Fruit fly (Drosophila melanogaster) whole organism, embryonic: ENCODE measurements around the gene CG14309.

ENCODE experiments used
- Abd-B ChIP-seq: fragments of 200-800 bp; sonication (Bioruptor generic); optimal IDR thresholded peaks from 2 replicates; lab custom pipeline; 2018; ENCODE audit warnings: missing biosample characterization, mild to moderate bottlenecking, missing genetic modification characterization, moderate library complexity
- CG10565 ChIP-seq: fragments of 200-800 bp; sonication (Bioruptor generic); optimal IDR thresholded peaks from 3 replicates; lab custom pipeline; 2016; ENCODE audit warnings: missing biosample characterization, mild to moderate bottlenecking, missing genetic modification characterization
- CG13123 ChIP-seq: fragments of 200-800 bp; sonication (Bioruptor generic); optimal IDR thresholded peaks from 2 replicates; lab custom pipeline; 2016; ENCODE audit warnings: missing biosample characterization, missing genetic modification characterization
- CG15073 ChIP-seq: fragments of 200-800 bp; sonication (Bioruptor generic); optimal IDR thresholded peaks from 2 replicates; lab custom pipeline; 2016; ENCODE audit warnings: missing biosample characterization, missing genetic modification characterization
- CG1602 ChIP-seq: fragments of 200-800 bp; sonication (Bioruptor generic); optimal IDR thresholded peaks from 3 replicates; lab custom pipeline; 2016; ENCODE audit warnings: missing biosample characterization, missing genetic modification characterization
- CG1603 ChIP-seq: fragments of 200-800 bp; sonication (Bioruptor generic); optimal IDR thresholded peaks from 2 replicates; lab custom pipeline; 2019; ENCODE audit warnings: missing biosample characterization, mild to moderate bottlenecking, missing genetic modification characterization, moderate library complexity
- CG16863 ChIP-seq: fragments of 200-800 bp; sonication (Bioruptor generic); optimal IDR thresholded peaks from 3 replicates; lab custom pipeline; 2016; ENCODE audit warnings: missing biosample characterization, missing genetic modification characterization
- CG1792 ChIP-seq: fragments of 200-800 bp; sonication (Bioruptor generic); optimal IDR thresholded peaks from 2 replicates; lab custom pipeline; 2016; ENCODE audit warnings: missing biosample characterization, missing genetic modification characterization
- CG18262 ChIP-seq: fragments of 200-800 bp; optimal IDR thresholded peaks from 3 replicates; lab custom pipeline; 2019; ENCODE audit warnings: missing biosample characterization, mild to moderate bottlenecking, missing genetic modification characterization, moderate library complexity
- CG2202 ChIP-seq: fragments of 200-800 bp; sonication (Bioruptor generic); optimal IDR thresholded peaks from 2 replicates; lab custom pipeline; 2018; ENCODE audit warnings: missing biosample characterization, mild to moderate bottlenecking, missing genetic modification characterization
- CG2678 ChIP-seq: fragments of 200-800 bp; sonication (Bioruptor generic); optimal IDR thresholded peaks from 3 replicates; lab custom pipeline; 2019; ENCODE audit warnings: missing biosample characterization, mild to moderate bottlenecking, missing genetic modification characterization, moderate library complexity
- CG2712 ChIP-seq: fragments of 200-800 bp; optimal IDR thresholded peaks from 3 replicates; lab custom pipeline; 2019; ENCODE audit warnings: missing biosample characterization, mild to moderate bottlenecking, missing genetic modification characterization, moderate library complexity
- CG31441 ChIP-seq: fragments of 200-800 bp; sonication (Bioruptor generic); IDR thresholded peaks from 2 replicates; pipeline ENCODE4 v1.3.6; 2022; ENCODE audit warnings: missing biosample characterization, missing genetic modification characterization
- CG4707 ChIP-seq: fragments of 200-800 bp; sonication (Bioruptor generic); optimal IDR thresholded peaks from 2 replicates; lab custom pipeline; 2018; ENCODE audit warnings: missing biosample characterization, mild to moderate bottlenecking, missing genetic modification characterization, moderate library complexity
- CG5953 ChIP-seq: fragments of 200-800 bp; sonication (Bioruptor generic); IDR thresholded peaks from 2 replicates; pipeline ENCODE4 v1.3.6; 2022; ENCODE audit warnings: missing biosample characterization, missing genetic modification characterization
- CG6654 ChIP-seq: fragments of 200-800 bp; sonication (Bioruptor generic); optimal IDR thresholded peaks from 2 replicates; lab custom pipeline; 2017; ENCODE audit warnings: missing biosample characterization, mild to moderate bottlenecking, missing genetic modification characterization
- CG6854 ChIP-seq: fragments of 200-800 bp; sonication (Bioruptor generic); optimal IDR thresholded peaks from 3 replicates; lab custom pipeline; 2017; ENCODE audit warnings: missing biosample characterization, mild to moderate bottlenecking, missing genetic modification characterization
- CG8089 ChIP-seq: fragments of 200-800 bp; sonication (Bioruptor generic); optimal IDR thresholded peaks from 3 replicates; lab custom pipeline; 2016; ENCODE audit warnings: missing biosample characterization, missing genetic modification characterization
- CG8359 ChIP-seq: fragments of 200-800 bp; sonication (Bioruptor generic); optimal IDR thresholded peaks from 2 replicates; lab custom pipeline; 2017; ENCODE audit warnings: missing biosample characterization, mild to moderate bottlenecking, missing genetic modification characterization, borderline replicate concordance
- CG8765 ChIP-seq: fragments of 200-800 bp; sonication (Bioruptor generic); IDR thresholded peaks from 2 replicates; pipeline ENCODE4 v1.3.6; 2022; ENCODE audit warnings: missing biosample characterization, missing genetic modification characterization
- CG9215 ChIP-seq: fragments of 200-800 bp; sonication (Bioruptor generic); IDR thresholded peaks from 2 replicates; pipeline ENCODE4 v1.3.6; 2022; ENCODE audit warnings: missing biosample characterization, missing genetic modification characterization
- CG9932 ChIP-seq: fragments of 200-800 bp; sonication (Bioruptor generic); IDR thresholded peaks from 2 replicates; pipeline ENCODE4 v1.3.6; 2022; ENCODE audit warnings: missing biosample characterization, missing genetic modification characterization
- Dll ChIP-seq: fragments of 200-800 bp; sonication (Bioruptor generic); IDR thresholded peaks from 4 replicates; pipeline ENCODE4 v1.3.6; 2022; ENCODE audit warnings: missing biosample characterization, missing genetic modification characterization; ENCODE audit not compliant: partially characterized antibody
- Doc2 ChIP-seq: fragments of 200-800 bp; sonication (Bioruptor generic); IDR thresholded peaks from 2 replicates; pipeline ENCODE4 v1.3.6; 2022; ENCODE audit warnings: missing biosample characterization, missing genetic modification characterization
- Fer2 ChIP-seq: fragments of 200-800 bp; sonication (Bioruptor generic); optimal IDR thresholded peaks from 2 replicates; lab custom pipeline; 2018; ENCODE audit warnings: missing biosample characterization, mild to moderate bottlenecking, missing genetic modification characterization, moderate library complexity
- Kr ChIP-seq: fragments of 200-800 bp; sonication (Bioruptor generic); optimal IDR thresholded peaks from 2 replicates; lab custom pipeline; 2017; ENCODE audit warnings: missing biosample characterization, mild to moderate bottlenecking, missing genetic modification characterization
- Mes4 ChIP-seq: fragments of 200-800 bp; sonication (Bioruptor generic); optimal IDR thresholded peaks from 2 replicates; lab custom pipeline; 2016; ENCODE audit warnings: missing biosample characterization, missing genetic modification characterization
- Ravus ChIP-seq: fragments of 200-800 bp; sonication (Bioruptor generic); IDR thresholded peaks from 2 replicates; pipeline ENCODE4 v1.3.6; 2022; ENCODE audit warnings: missing biosample characterization, missing genetic modification characterization
- Rfx ChIP-seq: fragments of 200-800 bp; sonication (Bioruptor generic); IDR thresholded peaks from 2 replicates; pipeline ENCODE4 v1.3.6; 2022; ENCODE audit warnings: missing biosample characterization, missing genetic modification characterization
- Rx ChIP-seq: fragments of 200-800 bp; sonication (Bioruptor generic); IDR thresholded peaks from 2 replicates; pipeline ENCODE4 v1.3.6; 2022; ENCODE audit warnings: missing biosample characterization, missing genetic modification characterization
- Tbp ChIP-seq: fragments of >200 bp; optimal IDR thresholded peaks from 2 replicates; lab custom pipeline; 2018; ENCODE audit warnings: missing biosample characterization, missing genetic modification characterization
- Xbp1 ChIP-seq: fragments of 200-800 bp; sonication (Bioruptor generic); optimal IDR thresholded peaks from 3 replicates; lab custom pipeline; 2016; ENCODE audit warnings: missing biosample characterization, mild to moderate bottlenecking, missing genetic modification characterization
- YL-1 ChIP-seq: fragments of 200-800 bp; sonication (Bioruptor generic); optimal IDR thresholded peaks from 3 replicates; lab custom pipeline; 2017; ENCODE audit warnings: missing biosample characterization, mild to moderate bottlenecking, missing genetic modification characterization
- bowl ChIP-seq: fragments of 200-800 bp; sonication (Bioruptor generic); IDR thresholded peaks from 2 replicates; pipeline ENCODE4 v1.3.6; 2022; ENCODE audit warnings: missing biosample characterization, missing genetic modification characterization
- cas ChIP-seq: fragments of 200-800 bp; sonication (Bioruptor generic); IDR thresholded peaks from 2 replicates; pipeline ENCODE4 v1.3.6; 2022; ENCODE audit warnings: missing biosample characterization, missing genetic modification characterization
- corto ChIP-seq: fragments of 200-800 bp; sonication (Bioruptor generic); optimal IDR thresholded peaks from 2 replicates; lab custom pipeline; 2016; ENCODE audit warnings: missing biosample characterization, mild to moderate bottlenecking, missing genetic modification characterization, moderate library complexity
- cwo ChIP-seq: fragments of 200-800 bp; sonication (Bioruptor generic); optimal IDR thresholded peaks from 3 replicates; lab custom pipeline; 2017; ENCODE audit warnings: missing biosample characterization, missing genetic modification characterization, mild to moderate bottlenecking, moderate library complexity, missing genetic modification reagents
- gem ChIP-seq: fragments of 200-800 bp; sonication (Bioruptor generic); optimal IDR thresholded peaks from 2 replicates; lab custom pipeline; 2019; ENCODE audit warnings: missing biosample characterization, mild to moderate bottlenecking, missing genetic modification characterization, moderate library complexity
- gro ChIP-seq: fragments of 200-800 bp; sonication (Bioruptor generic); optimal IDR thresholded peaks from 2 replicates; lab custom pipeline; 2016; ENCODE audit warnings: missing biosample characterization, missing genetic modification characterization
- gsb-n ChIP-seq: fragments of 200-800 bp; sonication (Bioruptor generic); optimal IDR thresholded peaks from 3 replicates; lab custom pipeline; 2018; ENCODE audit warnings: missing biosample characterization, mild to moderate bottlenecking, missing genetic modification characterization
- gt ChIP-seq: fragments of 200-800 bp; sonication (Bioruptor generic); IDR thresholded peaks from 2 replicates; pipeline ENCODE4 v1.3.6; 2022; ENCODE audit warnings: missing biosample characterization, missing genetic modification characterization
- lab ChIP-seq: fragments of 200-800 bp; sonication (Bioruptor generic); optimal IDR thresholded peaks from 3 replicates; lab custom pipeline; 2017; ENCODE audit warnings: missing biosample characterization, missing genetic modification characterization, mild to moderate bottlenecking, moderate library complexity, missing genetic modification reagents
- luna ChIP-seq: fragments of 200-800 bp; sonication (Bioruptor generic); optimal IDR thresholded peaks from 2 replicates; lab custom pipeline; 2016; ENCODE audit warnings: missing biosample characterization, missing genetic modification characterization
- nmo ChIP-seq: fragments of 200-800 bp; sonication (Bioruptor generic); optimal IDR thresholded peaks from 2 replicates; lab custom pipeline; 2018; ENCODE audit warnings: missing biosample characterization, mild to moderate bottlenecking, missing genetic modification characterization, moderate library complexity
- rib ChIP-seq: fragments of 200-800 bp; sonication (Bioruptor generic); IDR thresholded peaks from 2 replicates; pipeline ENCODE4 v1.3.6; 2022; ENCODE audit warnings: missing biosample characterization, missing genetic modification characterization
- salm ChIP-seq: fragments of 200-800 bp; sonication (Bioruptor generic); optimal IDR thresholded peaks from 2 replicates; lab custom pipeline; 2018; ENCODE audit warnings: missing biosample characterization, mild to moderate bottlenecking, missing genetic modification characterization
- scrt ChIP-seq: fragments of 200-800 bp; sonication (Bioruptor generic); optimal IDR thresholded peaks from 2 replicates; lab custom pipeline; 2018; ENCODE audit warnings: missing biosample characterization, mild to moderate bottlenecking, missing genetic modification characterization, moderate library complexity
- sob ChIP-seq: fragments of 200-800 bp; sonication (Bioruptor generic); IDR thresholded peaks from 2 replicates; pipeline ENCODE4 v1.3.6; 2022; ENCODE audit warnings: missing biosample characterization, missing genetic modification characterization
- zf30C ChIP-seq: fragments of 200-800 bp; sonication (Bioruptor generic); optimal IDR thresholded peaks from 3 replicates; lab custom pipeline; 2018; ENCODE audit warnings: missing biosample characterization, mild to moderate bottlenecking, missing genetic modification characterization

The CG14309 gene

DNA sequence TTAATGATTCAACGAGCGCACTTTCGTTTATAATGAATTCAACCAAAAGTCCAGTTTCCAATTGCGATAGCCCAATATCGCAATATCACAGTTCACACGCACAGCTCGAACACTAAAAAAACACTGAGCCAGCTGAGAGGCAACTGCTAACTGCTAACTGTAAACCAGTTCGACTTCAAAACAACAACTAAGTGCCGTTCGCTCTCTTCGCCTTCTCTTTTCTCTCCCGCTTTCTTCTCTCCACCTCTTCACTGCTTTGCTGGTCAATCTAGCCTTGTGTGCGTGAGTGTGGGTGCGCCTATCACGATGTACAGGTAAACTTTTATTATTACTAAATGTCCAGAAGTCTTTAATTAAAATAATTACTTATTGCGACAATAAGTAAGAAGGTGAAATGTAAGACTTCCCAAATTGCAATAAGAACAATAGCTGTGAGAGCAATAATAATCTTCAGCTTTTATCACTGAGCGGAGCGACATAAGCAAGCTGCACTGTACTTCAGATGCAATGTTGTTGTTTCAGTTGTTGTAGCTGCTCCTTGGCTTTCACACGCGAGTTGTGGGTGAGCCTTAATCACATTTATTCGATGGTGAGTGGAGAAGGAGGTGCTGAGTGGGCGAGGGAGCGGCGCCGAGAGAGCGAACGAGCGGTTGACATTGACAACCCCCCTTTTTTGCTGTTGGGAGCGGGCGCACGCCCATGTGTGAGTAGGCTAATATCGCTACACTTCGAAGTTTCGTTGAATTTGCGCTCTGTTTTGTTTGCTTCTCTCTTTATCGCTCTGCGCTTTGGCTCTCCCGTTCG lies 12.1 kb upstream of the CG14309 start, which contains the start of gene Vti1b (continued):
- peak; percentile 89 for TF ChIP-seq scrt (GFP tag; lab: Kevin White, UChicago)
- peak; percentile 82 for TF ChIP-seq Ravus (GFP tag; lab: Robert Waterston, UW)
- peak; percentile 97 for TF ChIP-seq CG2712 (tag; lab: Kevin White, UChicago)
- 0 out of 4 replicates have a peak, but pooled peaks have one; percentile 29 for TF ChIP-seq Dll (GFP tag; lab: Robert Waterston, UW)
- TF ChIP-seq bowl = peak; percentile 81
- peak; percentile 73 for TF ChIP-seq Fer2
- TF ChIP-seq CG2202 = peak; percentile 94
- peak; percentile 84 for TF ChIP-seq CG8359 (GFP tag; lab: Kevin White, UChicago)
- peak; percentile 75 for TF ChIP-seq corto
- peak; percentile 97 for TF ChIP-seq lab (GFP tag; lab: Kevin White, UChicago)
- TF ChIP-seq CG6654 (GFP tag; lab: Kevin White, UChicago) = peak; percentile 81
- peak; percentile 88 for TF ChIP-seq CG1792 (GFP tag; lab: Kevin White, UChicago)
- TF ChIP-seq CG8765 (GFP tag; lab: Robert Waterston, UW) = peak; percentile 73
- TF ChIP-seq luna = peak; percentile 81
- TF ChIP-seq CG31441 (GFP tag; lab: Robert Waterston, UW) = peak; percentile 86
- TF ChIP-seq Tbp (GFP tag; lab: Kevin White, UChicago) = no peak
- TF ChIP-seq Rfx = peak; percentile 92
- peak; percentile 74; the same call in 1 of the 2 replicates for TF ChIP-seq rib
- peak; percentile 90 for TF ChIP-seq Mes4 (GFP tag; lab: Kevin White, UChicago)
- TF ChIP-seq CG2678 = peak; percentile 96
- peak; percentile 64 for TF ChIP-seq YL-1 (GFP tag; lab: Kevin White, UChicago)
- peak; percentile 90 for TF ChIP-seq gsb-n
- 0 out of 2 replicates have a peak, but pooled peaks have one; percentile 32 for TF ChIP-seq Doc2 (GFP tag; lab: Robert Waterston, UW)
- peak; percentile 96 for TF ChIP-seq nmo
- TF ChIP-seq CG16863 (GFP tag; lab: Kevin White, UChicago) = peak; percentile 94
- TF ChIP-seq CG10565 (GFP tag; lab: Kevin White, UChicago) = peak; percentile 62
- peak; percentile 91 for TF ChIP-seq Abd-B (GFP tag; lab: Kevin White, UChicago)
- peak; percentile 95 for TF ChIP-seq cwo (GFP tag; lab: Kevin White, UChicago)
- peak; percentile 91 for TF ChIP-seq CG4707 (GFP tag; lab: Kevin White, UChicago)
- TF ChIP-seq gt (GFP tag; lab: Robert Waterston, UW) = peak; percentile 82
- TF ChIP-seq Kr (GFP tag; lab: Kevin White, UChicago) = peak; percentile 54
- peak; percentile 91 for TF ChIP-seq CG9215 (GFP tag; lab: Robert Waterston, UW)
- TF ChIP-seq Rx (GFP tag; lab: Robert Waterston, UW) = peak; percentile 87
- TF ChIP-seq Xbp1 (GFP tag; lab: Kevin White, UChicago) = peak; percentile 96
- TF ChIP-seq CG5953 (GFP tag; lab: Robert Waterston, UW) = peak; percentile 91
- peak; percentile 85 for TF ChIP-seq salm
- peak; percentile 89 for TF ChIP-seq CG13123 (GFP tag; lab: Kevin White, UChicago)
- peak; percentile 82 for TF ChIP-seq CG6854 (GFP tag; lab: Kevin White, UChicago)
- TF ChIP-seq CG8089 (GFP tag; lab: Kevin White, UChicago) = peak; percentile 93
- TF ChIP-seq cas = 0 out of 2 replicates have a peak, but pooled peaks have one; percentile 37
- TF ChIP-seq CG1602 (GFP tag; lab: Kevin White, UChicago) = peak; percentile 89
- TF ChIP-seq CG18262 (tag; lab: Kevin White, UChicago) = peak; percentile 96
- peak; percentile 95 for TF ChIP-seq gem
- TF ChIP-seq CG15073 (GFP tag; lab: Kevin White, UChicago) = peak; percentile 61
- TF ChIP-seq CG9932 (GFP tag; lab: Robert Waterston, UW) = peak; percentile 92
- TF ChIP-seq sob (GFP tag; lab: Robert Waterston, UW) = peak; percentile 78
- TF ChIP-seq CG1603 (tag; lab: Kevin White, UChicago) = peak; percentile 87
- peak; percentile 89 for TF ChIP-seq gro (GFP tag; lab: Kevin White, UChicago)
- TF ChIP-seq zf30C (GFP tag; lab: Kevin White, UChicago) = no peak
